Worm (Caenorhabditis elegans) whole organism, L4 larva: ENCODE results near the gene cld-1.

Experiments
- D1046.2 ChIP-seq: fragments of 200-800 bp; sonication (Bioruptor generic); IDR thresholded peaks from 2 replicates; pipeline ENCODE4 v1.3.6; 2022; ENCODE audit warnings: missing genetic modification characterization, missing compliant biosample characterization
- F26F4.8 ChIP-seq: fragments of 200-800 bp; sonication (Bioruptor generic); conservative IDR thresholded peaks from 2 replicates; pipeline ENCODE4 v1.3.6; 2022; ENCODE audit warnings: missing genetic modification characterization, missing compliant biosample characterization
- F37D6.2 ChIP-seq: sonication (generic microtip); optimal IDR thresholded peaks from 2 replicates; lab custom pipeline; 2016; ENCODE audit warnings: mild to moderate bottlenecking, missing genetic modification characterization, missing compliant biosample characterization
- F49E8.2 ChIP-seq: sonication (generic microtip); optimal IDR thresholded peaks from 2 replicates; lab custom pipeline; 2016; ENCODE audit warnings: missing compliant biosample characterization, mild to moderate bottlenecking, missing genetic modification characterization, borderline replicate concordance
- T20F7.1 ChIP-seq: fragments of 200-800 bp; sonication (Bioruptor generic); optimal IDR thresholded peaks from 2 replicates; lab custom pipeline; 2018; ENCODE audit warnings: mild to moderate bottlenecking, missing genetic modification characterization, missing compliant biosample characterization
- T26A8.4 ChIP-seq: fragments of 200-800 bp; sonication (Bioruptor generic); IDR thresholded peaks from 2 replicates; pipeline ENCODE4 v1.3.6; 2022; ENCODE audit warnings: missing genetic modification characterization, missing compliant biosample characterization
- Y5F2A.4 ChIP-seq: fragments of 200-800 bp; sonication (Bioruptor generic); optimal IDR thresholded peaks from 2 replicates; lab custom pipeline; 2018; ENCODE audit warnings: mild to moderate bottlenecking, missing genetic modification characterization, missing compliant biosample characterization
- ZK337.2 ChIP-seq: fragments of 200-800 bp; sonication (Bioruptor generic); IDR thresholded peaks from 2 replicates; pipeline ENCODE4 v1.3.6; 2022; ENCODE audit warnings: missing genetic modification reagents, missing genetic modification characterization, missing compliant biosample characterization
- ZK546.5 ChIP-seq, 2 experiments: sonication (generic microtip); optimal IDR thresholded peaks; 2 replicates each; lab custom pipeline; 2017; ENCODE audit warnings: missing biosample characterization in 2 of 2, missing genetic modification characterization in 2 of 2
- aly-2 ChIP-seq: sonication (generic microtip); optimal IDR thresholded peaks from 2 replicates; lab custom pipeline; 2018; ENCODE audit warnings: missing biosample characterization, missing genetic modification characterization
- ceh-82 ChIP-seq: sonication (generic microtip); optimal IDR thresholded peaks from 2 replicates; lab custom pipeline; 2017; ENCODE audit warnings: missing biosample characterization, missing genetic modification characterization
- daf-16 ChIP-seq, 3 experiments: sonication (generic microtip); optimal IDR thresholded peaks; 2 replicates each; lab custom pipeline; 2016 to 2017; ENCODE audit warnings: missing genetic modification characterization in 3 of 3, missing genetic modification reagents in 3 of 3, mild to moderate bottlenecking in 2 of 3, missing compliant biosample characterization in 2 of 3, missing biosample characterization in 1 of 3, moderate library complexity in 1 of 3
- daf-19 ChIP-seq: fragments of 200-800 bp; sonication (Bioruptor generic); conservative IDR thresholded peaks from 2 replicates; pipeline ENCODE4 v1.3.6; 2022; ENCODE audit warnings: missing genetic modification characterization, missing compliant biosample characterization
- daf-8 ChIP-seq: fragments of 200-800 bp; sonication (Bioruptor generic); IDR thresholded peaks from 2 replicates; pipeline ENCODE4 v1.3.6; 2022; ENCODE audit warnings: missing genetic modification characterization, missing compliant biosample characterization
- dmd-6 ChIP-seq: fragments of 200-800 bp; sonication (Bioruptor generic); IDR thresholded peaks from 2 replicates; pipeline ENCODE4 v1.3.6; 2022; ENCODE audit warnings: missing genetic modification reagents, missing genetic modification characterization, missing compliant biosample characterization
- dpl-1 ChIP-seq: fragments of 150-350 bp; optimal IDR thresholded peaks from 2 replicates; lab custom pipeline; 2014; ENCODE audit warnings: missing biosample characterization, missing genetic modification reagents, missing genetic modification characterization
- duxl-1 ChIP-seq: sonication (generic microtip); optimal IDR thresholded peaks from 2 replicates; lab custom pipeline; 2016; ENCODE audit warnings: mild to moderate bottlenecking, missing genetic modification characterization, moderate library complexity, missing compliant biosample characterization; ENCODE audit not compliant: poor library complexity
- dve-1 ChIP-seq: sonication (generic microtip); optimal IDR thresholded peaks from 2 replicates; lab custom pipeline; 2017; ENCODE audit warnings: antibody characterized with exemption, mild to moderate bottlenecking, missing genetic modification characterization, missing compliant biosample characterization; ENCODE audit not compliant: insufficient read depth
- egl-27 ChIP-seq: sonication (generic microtip); optimal IDR thresholded peaks from 3 replicates; lab custom pipeline; 2017; ENCODE audit warnings: missing biosample characterization, missing genetic modification reagents, missing genetic modification characterization
- egl-43 ChIP-seq: fragments of 200-800 bp; sonication (Bioruptor generic); IDR thresholded peaks from 2 replicates; pipeline ENCODE4 v1.3.6; 2022; ENCODE audit warnings: missing genetic modification reagents, missing genetic modification characterization, missing compliant biosample characterization
- gei-8 ChIP-seq: fragments of 200-800 bp; sonication (Bioruptor generic); optimal IDR thresholded peaks from 2 replicates; lab custom pipeline; 2018; ENCODE audit warnings: mild to moderate bottlenecking, missing genetic modification characterization, missing compliant biosample characterization
- hlh-11 ChIP-seq: fragments of 200-800 bp; sonication (Bioruptor generic); optimal IDR thresholded peaks from 2 replicates; lab custom pipeline; 2018; ENCODE audit warnings: mild to moderate bottlenecking, missing genetic modification characterization, missing compliant biosample characterization
- lin-29 ChIP-seq: fragments of 200-800 bp; sonication (Bioruptor generic); IDR thresholded peaks from 2 replicates; pipeline ENCODE4 v1.3.6; 2022; ENCODE audit warnings: missing genetic modification reagents, missing genetic modification characterization, missing compliant biosample characterization
- nhr-10 ChIP-seq: fragments of 150-350 bp; optimal IDR thresholded peaks from 2 replicates; lab custom pipeline; 2014; ENCODE audit warnings: missing biosample characterization, missing genetic modification characterization
- nhr-111 ChIP-seq: fragments of 200-800 bp; sonication (Bioruptor generic); optimal IDR thresholded peaks from 2 replicates; lab custom pipeline; 2018; ENCODE audit warnings: mild to moderate bottlenecking, missing genetic modification characterization, missing compliant biosample characterization
- nhr-28 ChIP-seq: fragments of 150-350 bp; optimal IDR thresholded peaks from 2 replicates; lab custom pipeline; 2014; ENCODE audit warnings: missing biosample characterization, missing genetic modification characterization
- nhr-41 ChIP-seq: fragments of 200-800 bp; sonication (Bioruptor generic); IDR thresholded peaks from 2 replicates; pipeline ENCODE4 v1.3.6; 2022; ENCODE audit warnings: missing genetic modification reagents, missing genetic modification characterization, missing compliant biosample characterization
- nhr-42 ChIP-seq: fragments of 200-800 bp; sonication (Bioruptor generic); IDR thresholded peaks from 2 replicates; pipeline ENCODE4 v1.3.6; 2022; ENCODE audit warnings: missing genetic modification characterization, missing compliant biosample characterization
- nhr-48 ChIP-seq: sonication (generic microtip); optimal IDR thresholded peaks from 2 replicates; lab custom pipeline; 2016; ENCODE audit warnings: mild to moderate bottlenecking, missing genetic modification characterization, missing compliant biosample characterization
- nhr-6 ChIP-seq: fragments of 150-350 bp; optimal IDR thresholded peaks from 2 replicates; lab custom pipeline; 2014; ENCODE audit warnings: missing biosample characterization, missing genetic modification characterization
- nhr-76 ChIP-seq: fragments of 150-350 bp; optimal IDR thresholded peaks from 2 replicates; lab custom pipeline; 2014; ENCODE audit warnings: missing biosample characterization, missing genetic modification characterization
- nhr-77 ChIP-seq: fragments of 150-350 bp; optimal IDR thresholded peaks from 2 replicates; lab custom pipeline; 2014; ENCODE audit warnings: missing biosample characterization, missing genetic modification characterization
- pqm-1 ChIP-seq: sonication (generic microtip); optimal IDR thresholded peaks from 2 replicates; lab custom pipeline; 2017; ENCODE audit warnings: missing biosample characterization, missing genetic modification characterization
- saeg-2 ChIP-seq: fragments of 200-800 bp; sonication (Bioruptor generic); IDR thresholded peaks from 2 replicates; pipeline ENCODE4 v1.3.6; 2022; ENCODE audit warnings: missing genetic modification reagents, missing genetic modification characterization, missing compliant biosample characterization
- sdz-12 ChIP-seq: fragments of 200-800 bp; sonication (Bioruptor generic); optimal IDR thresholded peaks from 2 replicates; lab custom pipeline; 2018; ENCODE audit warnings: mild to moderate bottlenecking, missing genetic modification characterization, missing compliant biosample characterization
- skn-1 ChIP-seq: fragments of 150-350 bp; optimal IDR thresholded peaks from 2 replicates; lab custom pipeline; 2014; ENCODE audit warnings: missing biosample characterization, missing genetic modification characterization
- snpc-1.2 ChIP-seq: fragments of 200-800 bp; sonication (Bioruptor generic); IDR thresholded peaks from 2 replicates; pipeline ENCODE4 v1.3.6; 2022; ENCODE audit warnings: missing genetic modification reagents, missing genetic modification characterization, missing compliant biosample characterization
- snpc-4 ChIP-seq: fragments of 150-350 bp; optimal IDR thresholded peaks from 2 replicates; lab custom pipeline; 2014; ENCODE audit warnings: missing biosample characterization, missing genetic modification characterization
- spr-1 ChIP-seq: sonication (generic microtip); optimal IDR thresholded peaks from 2 replicates; lab custom pipeline; 2016; ENCODE audit warnings: mild to moderate bottlenecking, missing genetic modification characterization, missing compliant biosample characterization
- tag-97 ChIP-seq: fragments of 200-800 bp; sonication (Bioruptor generic); IDR thresholded peaks from 2 replicates; pipeline ENCODE4 v1.3.6; 2022; ENCODE audit warnings: missing genetic modification characterization, missing compliant biosample characterization
- tra-1 ChIP-seq: fragments of 200-800 bp; sonication (Bioruptor generic); IDR thresholded peaks from 2 replicates; pipeline ENCODE4 v1.3.6; 2022; ENCODE audit warnings: missing genetic modification reagents, missing genetic modification characterization, missing compliant biosample characterization
- unc-62 ChIP-seq, 3 experiments: fragments of 150-350 bp in 1 of 3; sonication (generic microtip); optimal IDR thresholded peaks in 2 of 3; peaks in 1 of 3; 1 replicate in 1 of 3; 2 replicates in 2 of 3; lab custom pipeline; 2014 to 2017; ENCODE audit warnings: missing biosample characterization in 3 of 3, missing genetic modification characterization in 3 of 3, missing genetic modification reagents in 3 of 3, missing genotype in 1 of 3
- zag-1 ChIP-seq: fragments of 150-350 bp; optimal IDR thresholded peaks from 2 replicates; lab custom pipeline; 2014; ENCODE audit warnings: missing biosample characterization, missing genetic modification characterization
- zip-2 ChIP-seq: fragments of 150-350 bp; optimal IDR thresholded peaks from 2 replicates; lab custom pipeline; 2014; ENCODE audit warnings: missing biosample characterization, missing genetic modification characterization
- ztf-7 ChIP-seq: fragments of 150-350 bp; optimal IDR thresholded peaks from 2 replicates; lab custom pipeline; 2014; ENCODE audit warnings: missing biosample characterization, missing genetic modification characterization

Gene cld-1

ce11 chrIV:12964648-12965047 lies 28.6 kb upstream of the cld-1 start:
- TF ChIP-seq pqm-1 (peak; percentile 43), sdz-12 (GFP tag; lab: Kevin White, UChicago) (no peak), nhr-42 (no peak), F26F4.8 (GFP tag; lab: Robert Waterston, UW) (no peak), aly-2 (tag; lab: Kevin White, UChicago) (no peak), nhr-41 (GFP tag; lab: Robert Waterston, UW) (no peak), zip-2 (tag; lab: Kevin White, UChicago) (no peak), nhr-10 (tag; lab: Kevin White, UChicago) (no peak), dve-1 (peak; percentile 21), gei-8 (no peak), ztf-7 (tag; lab: Kevin White, UChicago) (no peak), lin-29 (GFP tag; lab: Robert Waterston, UW) (no peak), dmd-6 (GFP tag; lab: Robert Waterston, UW) (peak; percentile 62), duxl-1 (no peak), skn-1 (tag; lab: Kevin White, UChicago) (no peak), snpc-4 (tag; lab: Kevin White, UChicago) (no peak), tra-1 (GFP tag; lab: Robert Waterston, UW) (no peak), ZK546.5 (tag; optimal IDR thresholded peaks at IDR 0.05; lab: Kevin White, UChicago) (no peak), unc-62 (GFP tag; optimal IDR thresholded peaks at IDR 0.05 in 1 of 2; lab: Kevin White, UChicago) (peak in 1 of 2 experiments; percentile 20), unc-62 (tag; optimal IDR thresholded peaks at IDR 0.05; lab: Kevin White, UChicago) (no peak), Y5F2A.4 (GFP tag; lab: Kevin White, UChicago) (no peak), nhr-76 (tag; lab: Kevin White, UChicago) (no peak), nhr-28 (tag; lab: Kevin White, UChicago) (peak; percentile 20), T26A8.4 (no peak), F49E8.2 (no peak), daf-16 (GFP tag; optimal IDR thresholded peaks at IDR 0.05; lab: Kevin White, UChicago) (no peak), daf-16 (tag; optimal IDR thresholded peaks at IDR 0.05; lab: Kevin White, UChicago) (no peak), F37D6.2 (tag; lab: Kevin White, UChicago) (no peak), egl-27 (tag; lab: Kevin White, UChicago) (no peak), tag-97 (no peak), daf-8 (no peak), egl-43 (no peak), T20F7.1 (GFP tag; lab: Kevin White, UChicago) (no peak), dpl-1 (GFP tag; lab: Kevin White, UChicago) (no peak), D1046.2 (no peak), zag-1 (tag; lab: Kevin White, UChicago) (no peak), nhr-111 (GFP tag; lab: Kevin White, UChicago) (no peak), ZK337.2 (GFP tag; lab: Robert Waterston, UW) (no peak), daf-19 (GFP tag; lab: Robert Waterston, UW) (no peak), nhr-77 (tag; lab: Kevin White, UChicago) (no peak), nhr-48 (tag; lab: Kevin White, UChicago) (no peak), hlh-11 (tag; lab: Kevin White, UChicago) (peak; percentile 1), ceh-82 (no peak), snpc-1.2 (GFP tag; lab: Robert Waterston, UW) (no peak)
- TF ChIP-seq, all 104 proteins: peak for 6

- no peak for TF ChIP-seq spr-1 (tag; lab: Kevin White, UChicago)
- TF ChIP-seq daf-16 (GFP tag; optimal IDR thresholded peaks at IDR 0.05; lab: Kevin White, UChicago), result no peak
- TF ChIP-seq daf-16 (tag; optimal IDR thresholded peaks at IDR 0.05; lab: Kevin White, UChicago), result peak; percentile 94
- TF ChIP-seq dmd-6 (GFP tag; lab: Robert Waterston, UW), result 0 out of 2 replicates have a peak, but pooled peaks have one; percentile 20
- peak; percentile 84 for TF ChIP-seq pqm-1
- peak; percentile 82 for TF ChIP-seq nhr-6
- no peak for TF ChIP-seq saeg-2 (GFP tag; lab: Robert Waterston, UW)
- peak; percentile 62 for TF ChIP-seq nhr-28 (tag; lab: Kevin White, UChicago)
These were observed 26.5 kb upstream of the cld-1 start, which contains the start of gene F55G11.8 for ce11 chrIV:12962564-12962963. Gene F55G11.8, plus strand, starts transcription at chrIV:12962808.
